Worm (Caenorhabditis elegans) whole organism, L4 larva: ENCODE measurements around the gene ugt-9.

Experiments
- dpl-1 ChIP-seq: fragments of 150-350 bp; optimal IDR thresholded peaks from 2 replicates; lab custom pipeline; 2014; ENCODE audit warnings: missing biosample characterization, missing genetic modification reagents, missing genetic modification characterization
- fkh-10 ChIP-seq: fragments of 150-350 bp; optimal IDR thresholded peaks from 2 replicates; lab custom pipeline; 2014; ENCODE audit warnings: missing biosample characterization, missing genetic modification reagents, missing genetic modification characterization
- jun-1 ChIP-seq: fragments of 150-350 bp; optimal IDR thresholded peaks from 2 replicates; lab custom pipeline; 2014; ENCODE audit warnings: missing biosample characterization, missing genetic modification reagents, missing genetic modification characterization
- lin-13 ChIP-seq: fragments of 150-350 bp; optimal IDR thresholded peaks from 2 replicates; lab custom pipeline; 2014; ENCODE audit warnings: missing biosample characterization, missing genetic modification reagents, missing genetic modification characterization
- mdl-1 ChIP-seq, 2 experiments: fragments of 150-350 bp in 1 of 2; sonication (generic microtip) in 1 of 2; optimal IDR thresholded peaks; 2 replicates each; lab custom pipeline; 2014 to 2017; ENCODE audit warnings: missing biosample characterization in 2 of 2, missing genetic modification characterization in 2 of 2
- nhr-11 ChIP-seq: fragments of 150-350 bp; optimal IDR thresholded peaks from 2 replicates; lab custom pipeline; 2014; ENCODE audit warnings: missing biosample characterization, missing genetic modification characterization
- nhr-6 ChIP-seq: fragments of 150-350 bp; optimal IDR thresholded peaks from 2 replicates; lab custom pipeline; 2014; ENCODE audit warnings: missing biosample characterization, missing genetic modification characterization
- nhr-77 ChIP-seq: fragments of 150-350 bp; optimal IDR thresholded peaks from 2 replicates; lab custom pipeline; 2014; ENCODE audit warnings: missing biosample characterization, missing genetic modification characterization
- pqm-1 ChIP-seq: sonication (generic microtip); optimal IDR thresholded peaks from 2 replicates; lab custom pipeline; 2017; ENCODE audit warnings: missing biosample characterization, missing genetic modification characterization
- rbr-2 ChIP-seq: sonication (generic microtip); optimal IDR thresholded peaks from 2 replicates; lab custom pipeline; 2016; ENCODE audit warnings: missing genotype, missing genetic modification characterization, missing compliant biosample characterization
- unc-62 ChIP-seq, 3 experiments: fragments of 150-350 bp in 1 of 3; sonication (generic microtip); optimal IDR thresholded peaks in 2 of 3; peaks in 1 of 3; 1 replicate in 1 of 3; 2 replicates in 2 of 3; lab custom pipeline; 2014 to 2017; ENCODE audit warnings: missing biosample characterization in 3 of 3, missing genetic modification characterization in 3 of 3, missing genetic modification reagents in 3 of 3, missing genotype in 1 of 3
- zip-11 ChIP-seq: fragments of 200-800 bp; sonication (Bioruptor generic); IDR thresholded peaks from 2 replicates; pipeline ENCODE4 v1.3.6; 2022; ENCODE audit warnings: missing genetic modification characterization, missing compliant biosample characterization

DNA sequence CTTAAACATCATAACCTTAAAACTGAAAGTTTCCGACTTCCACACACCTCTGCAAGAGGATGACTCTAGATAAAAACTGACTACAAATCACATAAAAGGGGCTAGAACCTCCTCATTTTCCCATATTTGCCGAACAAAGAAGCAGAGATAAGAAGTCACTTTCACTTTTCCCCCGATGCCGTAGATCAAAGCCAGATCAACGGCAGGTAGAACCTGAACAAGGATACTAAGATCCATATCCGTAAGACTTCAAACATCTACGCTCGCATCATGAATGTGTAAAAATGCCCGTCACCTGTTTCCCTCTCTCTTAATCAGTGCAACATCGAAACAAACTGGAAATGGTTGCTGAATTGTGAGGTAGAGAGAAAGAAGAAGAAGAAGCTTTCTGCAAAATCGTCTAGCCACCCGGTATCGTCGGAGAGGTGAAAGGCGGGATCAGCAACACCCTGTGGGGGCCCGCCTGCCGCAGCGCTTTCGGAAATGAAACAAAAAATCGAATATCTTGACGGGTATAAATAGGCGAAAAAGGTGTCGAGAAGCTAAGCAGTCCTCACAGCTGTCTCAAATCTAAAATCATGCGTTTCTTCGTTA lies 22.9 kb downstream of the ugt-9 start, which contains the start of gene C02E7.6:
- no peak for TF ChIP-seq unc-62 (GFP tag; optimal IDR thresholded peaks at IDR 0.05 in 1 of 2; lab: Kevin White, UChicago)
- TF ChIP-seq unc-62 (tag; optimal IDR thresholded peaks at IDR 0.05; lab: Kevin White, UChicago) = no peak
- TF ChIP-seq mdl-1 (tag; optimal IDR thresholded peaks at IDR 0.05; lab: Kevin White, UChicago) = peak in 1 of 2 experiments; percentile 6
- no peak for TF ChIP-seq nhr-6 (tag; lab: Kevin White, UChicago)
- no peak for TF ChIP-seq zip-11 (GFP tag; lab: Robert Waterston, UW)
- TF ChIP-seq dpl-1 (GFP tag; lab: Kevin White, UChicago) = no peak
- TF ChIP-seq lin-13 (GFP tag; lab: Kevin White, UChicago) = no peak
- TF ChIP-seq jun-1 (tag; lab: Kevin White, UChicago) = no peak
- TF ChIP-seq fkh-10 (GFP tag; lab: Kevin White, UChicago) = no peak
- TF ChIP-seq rbr-2 (tag; lab: Kevin White, UChicago) = no peak
- TF ChIP-seq nhr-77 (tag; lab: Kevin White, UChicago) = no peak
- TF ChIP-seq nhr-11 = no peak
- TF ChIP-seq pqm-1 (tag; lab: Kevin White, UChicago) = no peak
